Fruit fly (Drosophila melanogaster): ENCODE data around the gene mys.

mys gene

DNA sequence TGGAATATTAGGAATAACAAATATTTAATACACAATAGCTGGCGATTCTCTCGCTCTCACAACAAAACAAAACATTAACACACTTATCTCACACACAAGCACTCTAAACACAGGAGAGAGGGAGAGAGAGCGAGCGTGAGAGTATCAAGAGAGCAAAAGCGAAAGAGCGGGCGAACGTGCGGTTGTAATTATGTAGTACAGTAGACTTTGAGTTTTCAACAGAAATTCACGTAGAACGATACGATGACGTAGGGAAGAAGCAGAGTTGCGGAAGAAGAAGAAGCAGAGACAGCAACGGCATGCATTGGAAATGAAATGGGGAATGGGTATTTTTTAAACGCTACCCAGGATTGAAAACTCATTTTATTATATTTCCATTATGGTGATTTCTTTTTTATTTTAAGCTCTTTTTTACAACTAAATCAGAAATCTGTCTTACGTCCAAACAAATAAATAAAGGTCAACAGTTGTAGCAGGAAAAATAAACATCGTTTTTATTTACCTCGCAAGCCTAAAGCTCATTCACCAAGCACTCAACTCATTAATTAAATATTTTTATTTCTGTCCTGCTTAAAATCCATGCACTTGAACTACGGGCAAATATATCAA is 3.5 kb upstream of the mys start (continued):
- TF ChIP-seq CG4318 (GFP tag; optimal IDR thresholded peaks at IDR 0.05) (no peak), Sox102F (GFP tag; optimal IDR thresholded peaks at IDR 0.05) (no peak), net (GFP tag; optimal IDR thresholded peaks at IDR 0.05) (no peak), achi (GFP tag; optimal IDR thresholded peaks at IDR 0.05) (no peak), CG6792 (GFP tag; optimal IDR thresholded peaks at IDR 0.05) (no peak)

DNA sequence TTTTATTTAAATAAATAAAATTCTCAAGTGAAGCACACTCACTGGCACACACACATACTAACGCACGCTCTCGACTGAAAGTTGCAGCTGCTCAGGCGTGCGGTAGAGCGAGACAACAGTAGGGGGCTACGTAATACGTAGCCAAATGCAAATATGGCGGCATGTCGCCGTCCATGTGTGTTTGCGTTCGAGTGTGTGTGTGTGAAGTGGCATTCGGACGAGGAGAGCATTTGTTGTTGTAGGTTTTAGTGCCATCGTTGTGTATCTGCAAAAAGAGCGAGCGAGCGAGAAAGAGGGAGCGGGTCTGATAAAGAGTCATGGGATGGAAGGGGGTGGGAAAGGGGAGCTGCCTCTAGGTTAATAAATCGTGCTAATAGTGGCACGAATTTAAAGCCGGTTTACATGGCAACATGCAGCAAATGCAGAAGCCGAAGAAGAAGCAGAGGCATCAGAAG is 3.0 kb upstream of the mys start:
- TF ChIP-seq eg (GFP tag; IDR thresholded peaks at IDR 0.05) (peak; percentile 58; the same call in 2 of the 3 replicates), salr (GFP tag; optimal IDR thresholded peaks at IDR 0.05) (no peak), Sox102F (GFP tag; optimal IDR thresholded peaks at IDR 0.05) (no peak), CG11294 (GFP tag; IDR thresholded peaks at IDR 0.05) (no peak), CG4318 (GFP tag; optimal IDR thresholded peaks at IDR 0.05) (no peak), CG8119 (GFP tag; IDR thresholded peaks at IDR 0.05) (peak; percentile 62), spab (GFP tag; optimal IDR thresholded peaks at IDR 0.05) (no peak), CG10669 (GFP tag; optimal IDR thresholded peaks at IDR 0.05) (no peak), fd59A (GFP tag; optimal IDR thresholded peaks at IDR 0.05) (no peak), esn (GFP tag; optimal IDR thresholded peaks at IDR 0.05) (no peak), Hr4 (GFP tag; optimal IDR thresholded peaks at IDR 0.05) (no peak), Lpt (GFP tag; optimal IDR thresholded peaks at IDR 0.05) (peak; percentile 30), Eip78C (GFP tag) (peak; percentile 50), net (GFP tag; optimal IDR thresholded peaks at IDR 0.05) (no peak), pdm3 (GFP tag; optimal IDR thresholded peaks at IDR 0.05) (no peak), CG3032 (tag; optimal IDR thresholded peaks at IDR 0.05) (no peak), Smox (GFP tag; optimal IDR thresholded peaks at IDR 0.05) (no peak), dsx (GFP tag; optimal IDR thresholded peaks at IDR 0.05; ENCODE audit: poor library complexity, severe bottlenecking) (no peak), acj6 (GFP tag; optimal IDR thresholded peaks at IDR 0.05) (no peak), CG6792 (GFP tag; optimal IDR thresholded peaks at IDR 0.05) (no peak), Eip75B (GFP tag; optimal IDR thresholded peaks at IDR 0.05) (peak; percentile 12), Eip93F (GFP tag; optimal IDR thresholded peaks at IDR 0.05) (no peak), CG1621 (tag; optimal IDR thresholded peaks at IDR 0.05) (peak; percentile 24), Blimp-1 (GFP tag; optimal IDR thresholded peaks at IDR 0.05) (no peak), achi (GFP tag; optimal IDR thresholded peaks at IDR 0.05) (no peak), vri (GFP tag; optimal IDR thresholded peaks at IDR 0.05) (peak; percentile 85), CG8319 (GFP tag; optimal IDR thresholded peaks at IDR 0.05) (no peak), topi (GFP tag; optimal IDR thresholded peaks at IDR 0.05) (no peak), CG31627 (GFP tag; optimal IDR thresholded peaks at IDR 0.05) (no peak), Ets96B (tag; optimal IDR thresholded peaks at IDR 0.05) (no peak), fkh (GFP tag; optimal IDR thresholded peaks at IDR 0.05) (peak; percentile 96), CG6808 (GFP tag; optimal IDR thresholded peaks at IDR 0.05) (no peak), CG15336 (GFP tag; IDR thresholded peaks at IDR 0.05) (peak; percentile 37), CG8632 (GFP tag; optimal IDR thresholded peaks at IDR 0.05) (no peak), CG16779 (tag; optimal IDR thresholded peaks at IDR 0.05) (no peak), ss (GFP tag; optimal IDR thresholded peaks at IDR 0.05) (peak; percentile 24 to 49), fd85E (GFP tag; optimal IDR thresholded peaks at IDR 0.05) (no peak), OdsH (GFP tag; optimal IDR thresholded peaks at IDR 0.05) (no peak), Ets21C (GFP tag; optimal IDR thresholded peaks at IDR 0.05) (no peak), CG6854 (GFP tag; optimal IDR thresholded peaks at IDR 0.05) (no peak), Hr39 (GFP tag; optimal IDR thresholded peaks at IDR 0.05) (no peak), Met (GFP tag; optimal IDR thresholded peaks at IDR 0.05) (no peak), CG11762 (GFP tag; optimal IDR thresholded peaks at IDR 0.05; ENCODE audit: insufficient read depth) (no peak), CG7368 (GFP tag; optimal IDR thresholded peaks at IDR 0.05) (no peak), dac (GFP tag; optimal IDR thresholded peaks at IDR 0.05) (no peak), Sox14 (GFP tag; optimal IDR thresholded peaks at IDR 0.05) (peak; percentile 17), CG6163 (GFP tag; IDR thresholded peaks at IDR 0.05) (peak; percentile 67; the same call in 2 of the 3 replicates), CG10631 (GFP tag; optimal IDR thresholded peaks at IDR 0.05) (no peak)

Measured in whole organism, prepupa.